In the genomic region with DNA sequence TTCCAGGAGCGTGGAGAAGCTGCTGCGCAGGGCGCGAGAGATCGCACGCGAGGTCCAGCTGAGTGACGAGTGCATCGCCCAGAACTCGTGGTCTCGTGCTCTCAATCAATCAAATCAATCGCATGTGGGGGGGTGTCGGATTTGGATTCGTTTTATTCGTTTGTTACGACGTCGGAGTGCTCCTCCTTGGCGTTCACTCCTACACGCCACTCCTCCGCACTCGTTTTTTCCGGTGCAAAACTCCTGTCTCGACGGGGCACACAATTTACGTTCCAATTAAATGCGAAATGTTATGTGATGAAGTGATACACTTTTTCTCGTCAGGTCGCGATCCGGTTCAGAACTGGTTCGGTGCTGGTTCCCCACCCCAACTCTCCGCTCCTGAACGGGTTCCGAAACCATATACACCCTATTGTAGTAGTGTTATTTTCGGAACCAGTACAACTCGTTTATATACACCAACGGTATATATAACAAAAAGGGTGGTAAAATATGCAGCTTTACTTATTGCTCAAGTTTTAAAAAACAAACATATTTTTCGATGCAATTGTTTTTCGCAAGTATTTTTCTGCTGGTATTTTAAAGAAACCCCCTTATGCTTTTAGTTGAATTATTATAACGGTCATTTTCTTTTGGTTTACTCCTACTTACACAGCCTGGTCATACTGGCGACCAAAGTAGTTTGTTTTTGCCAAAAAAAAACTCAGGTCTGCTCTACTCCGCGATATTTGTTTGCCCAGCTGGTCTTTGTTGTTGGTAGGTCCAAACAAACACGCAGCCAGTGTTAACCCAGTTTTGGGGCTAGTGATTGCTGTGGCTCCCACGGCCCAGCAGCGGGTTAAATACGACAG, we compare ENCODE assay signal across 1 fruit fly cellular context.
A peak's percentile ranks its signal among the peaks of the same experiment; 100 is the strongest.
TF ChIP-seq lines count a peak whose summit lies in the region.

Gene CG12091, minus strand, starts transcription at position 349 of the 851 bp plus-strand sequence.
Gene pns, plus strand, starts transcription at position 651 of the 851 bp plus-strand sequence.

TF ChIP-seq in whole organism, embryonic, 481 proteins besides CTCF, POLR2A, EP300 and RAD21 (continued from another document):
- TF ChIP-seq Mes4 (GFP tag; optimal IDR thresholded peaks at IDR 0.05; lab: Kevin White, UChicago) (peak; percentile 62), CG30431 (GFP tag; optimal IDR thresholded peaks at IDR 0.05; lab: Kevin White, UChicago) (no peak), eyg (GFP tag; optimal IDR thresholded peaks at IDR 0.05; lab: Kevin White, UChicago) (peak; percentile 49), sim (GFP tag; IDR thresholded peaks at IDR 0.05; lab: Robert Waterston, UW) (no peak), CG8478 (optimal IDR thresholded peaks at IDR 0.05; lab: Kevin White, UChicago) (no peak), MESR4 (GFP tag; optimal IDR thresholded peaks at IDR 0.05; lab: Kevin White, UChicago) (peak; percentile 93), ro (GFP tag; IDR thresholded peaks at IDR 0.05; lab: Robert Waterston, UW) (no peak), CG13287 (GFP tag; IDR thresholded peaks at IDR 0.05; lab: Robert Waterston, UW; ENCODE audit: partially characterized antibody) (no peak; the same call in none of the 2 replicates), CG1792 (GFP tag; optimal IDR thresholded peaks at IDR 0.05; lab: Kevin White, UChicago) (peak; percentile 60), CG6654 (GFP tag; optimal IDR thresholded peaks at IDR 0.05; lab: Kevin White, UChicago) (no peak), tll (GFP tag; optimal IDR thresholded peaks at IDR 0.05; lab: Kevin White, UChicago) (no peak), CG30020 (tag; optimal IDR thresholded peaks at IDR 0.05; lab: Kevin White, UChicago) (peak; percentile 80), Opbp (GFP tag; IDR thresholded peaks at IDR 0.05; lab: Robert Waterston, UW; ENCODE audit: partially characterized antibody) (peak; percentile 67; the same call in 2 of the 3 replicates), CG7928 (GFP tag; optimal IDR thresholded peaks at IDR 0.05; lab: Kevin White, UChicago) (peak; percentile 58), ara (GFP tag; IDR thresholded peaks at IDR 0.05; lab: Robert Waterston, UW) (no peak), Sry-δ (GFP tag; optimal IDR thresholded peaks at IDR 0.05; lab: Kevin White, UChicago) (peak; percentile 67), CG11247 (GFP tag; IDR thresholded peaks at IDR 0.05; lab: Robert Waterston, UW) (peak; percentile 29; the same call in 1 of the 2 replicates), Taf1 (GFP tag; IDR thresholded peaks at IDR 0.05; lab: Robert Waterston, UW) (0 out of 2 replicates have a peak, but pooled peaks have one; percentile 30), Dip3 (GFP tag; optimal IDR thresholded peaks at IDR 0.05; lab: Kevin White, UChicago) (peak; percentile 66), CG8924 (tag; optimal IDR thresholded peaks at IDR 0.05; lab: Kevin White, UChicago) (peak; percentile 79), D (optimal IDR thresholded peaks at IDR 0.05; lab: Kevin White, UChicago) (no peak), D (GFP tag; optimal IDR thresholded peaks at IDR 0.05; lab: Kevin White, UChicago) (peak; percentile 22), CG9437 (GFP tag; optimal IDR thresholded peaks at IDR 0.05; lab: Kevin White, UChicago) (peak; percentile 52), onecut (GFP tag; IDR thresholded peaks at IDR 0.05; lab: Robert Waterston, UW) (peak; percentile 56), CG18764 (GFP tag; optimal IDR thresholded peaks at IDR 0.05; lab: Kevin White, UChicago) (peak; percentile 56), bcd (GFP tag; optimal IDR thresholded peaks at IDR 0.05; lab: Kevin White, UChicago) (peak; percentile 59), Fer2 (tag; optimal IDR thresholded peaks at IDR 0.05; lab: Kevin White, UChicago) (peak; percentile 13), CG10959 (GFP tag; IDR thresholded peaks at IDR 0.05; lab: Robert Waterston, UW) (0 out of 2 replicates have a peak, but pooled peaks have one; percentile 27), exex (tag; optimal IDR thresholded peaks at IDR 0.05; lab: Kevin White, UChicago) (peak; percentile 21), CG34224 (GFP tag; IDR thresholded peaks at IDR 0.05; lab: Robert Waterston, UW; ENCODE audit: partially characterized antibody) (no peak), Xrp1 (GFP tag; IDR thresholded peaks at IDR 0.05; lab: Robert Waterston, UW) (peak; percentile 61; the same call in 1 of the 2 replicates), Atf-2 (GFP tag; optimal IDR thresholded peaks at IDR 0.05; lab: Kevin White, UChicago) (peak; percentile 55), jigr1 (GFP tag; IDR thresholded peaks at IDR 0.05; lab: Robert Waterston, UW) (no peak), Dek (tag; optimal IDR thresholded peaks at IDR 0.05; lab: Kevin White, UChicago) (peak; percentile 46), NC2α (GFP tag; optimal IDR thresholded peaks at IDR 0.05; lab: Kevin White, UChicago) (peak; percentile 0), CoRest (tag; optimal IDR thresholded peaks at IDR 0.05; lab: Kevin White, UChicago) (peak; percentile 77), C15 (GFP tag; IDR thresholded peaks at IDR 0.05; lab: Robert Waterston, UW) (no peak), Antp (GFP tag; optimal IDR thresholded peaks at IDR 0.05; lab: Kevin White, UChicago) (peak; percentile 79)
TF ChIP-seq in whole organism, embryonic: peak in this region for 358.
